Worm (Caenorhabditis elegans) whole organism, L3 larva: ENCODE data around the gene F53F1.3.

Source experiments
- R02D3.7 ChIP-seq: fragments of 150-350 bp; optimal IDR thresholded peaks from 2 replicates; lab custom pipeline; 2014; ENCODE audit warnings: missing biosample characterization, missing genetic modification characterization
- ZK546.5 ChIP-seq: sonication (generic microtip); optimal IDR thresholded peaks from 2 replicates; lab custom pipeline; 2017; ENCODE audit warnings: missing biosample characterization, missing genetic modification characterization
- ceh-9 ChIP-seq: sonication (generic microtip); optimal IDR thresholded peaks from 2 replicates; lab custom pipeline; 2018; ENCODE audit warnings: missing biosample characterization, missing genetic modification characterization
- elt-1 ChIP-seq: fragments of 150-350 bp; optimal IDR thresholded peaks from 2 replicates; lab custom pipeline; 2014; ENCODE audit warnings: missing biosample characterization, missing genetic modification characterization
- fos-1 ChIP-seq: fragments of 150-350 bp; optimal IDR thresholded peaks from 2 replicates; lab custom pipeline; 2014; ENCODE audit warnings: missing biosample characterization, missing genetic modification characterization
- lin-39 ChIP-seq: fragments of 150-350 bp; optimal IDR thresholded peaks from 2 replicates; lab custom pipeline; 2018; ENCODE audit warnings: missing biosample characterization, missing genetic modification reagents, missing genetic modification characterization
- nfya-1 ChIP-seq: sonication (generic microtip); optimal IDR thresholded peaks from 2 replicates; lab custom pipeline; 2017; ENCODE audit warnings: missing genetic modification characterization, mild to moderate bottlenecking, missing compliant biosample characterization, antibody characterized with exemption, moderate library complexity; ENCODE audit not compliant: insufficient read depth
- nhr-12 ChIP-seq: fragments of 150-350 bp; optimal IDR thresholded peaks from 2 replicates; lab custom pipeline; 2014; ENCODE audit warnings: missing biosample characterization, missing genetic modification characterization
- nhr-23 ChIP-seq: fragments of 150-350 bp; optimal IDR thresholded peaks from 2 replicates; lab custom pipeline; 2014; ENCODE audit warnings: missing biosample characterization, missing genetic modification reagents, missing genetic modification characterization
- nhr-76 ChIP-seq: fragments of 150-350 bp; sonication (generic microtip); optimal IDR thresholded peaks from 5 replicates; lab custom pipeline; 2014; ENCODE audit warnings: missing biosample characterization, missing genetic modification characterization
- pha-4 ChIP-seq: fragments of 150-350 bp; optimal IDR thresholded peaks from 2 replicates; lab custom pipeline; 2014; ENCODE audit warnings: missing biosample characterization, missing genetic modification reagents, missing genetic modification characterization
- unc-62 ChIP-seq: fragments of 150-350 bp; sonication (generic microtip); optimal IDR thresholded peaks from 4 replicates; lab custom pipeline; 2014; ENCODE audit warnings: missing biosample characterization, missing genetic modification reagents, missing genetic modification characterization
- ztf-11 ChIP-seq: fragments of 150-350 bp; optimal IDR thresholded peaks from 2 replicates; lab custom pipeline; 2014; ENCODE audit warnings: missing biosample characterization, missing genetic modification characterization

DNA sequence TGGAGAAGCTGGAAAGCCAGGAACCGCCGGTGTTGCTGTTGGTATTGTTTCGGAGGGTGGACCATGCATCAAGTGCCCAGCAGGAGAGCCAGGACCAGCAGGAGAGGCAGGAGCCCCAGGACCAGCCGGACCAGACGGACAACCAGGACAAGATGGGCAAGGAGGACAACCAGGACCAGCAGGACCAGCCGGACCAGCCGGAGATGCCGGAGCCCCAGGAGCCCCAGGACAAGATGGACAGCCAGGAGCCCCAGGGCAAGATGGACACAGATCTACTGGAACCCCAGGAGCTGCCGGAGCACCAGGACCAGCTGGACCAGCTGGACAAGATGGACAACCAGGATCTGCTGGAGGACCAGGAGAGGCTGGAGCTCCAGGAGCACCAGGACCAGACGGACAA is 34.8 kb downstream of the F53F1.3 start:
- no peak for TF ChIP-seq nhr-23 (tag; lab: Kevin White, UChicago)
- no peak for TF ChIP-seq R02D3.7
- TF ChIP-seq nhr-76 (tag; lab: Kevin White, UChicago) = no peak
- TF ChIP-seq ztf-11 = no peak
- TF ChIP-seq nhr-12 (tag; lab: Kevin White, UChicago) = no peak
- TF ChIP-seq lin-39 (tag; lab: Kevin White, UChicago) = no peak
- TF ChIP-seq elt-1 = no peak
- no peak for TF ChIP-seq ZK546.5
- TF ChIP-seq unc-62 (GFP tag; lab: Kevin White, UChicago) = no peak
- TF ChIP-seq pha-4 = no peak
- TF ChIP-seq fos-1 (tag; lab: Kevin White, UChicago) = no peak
- no peak for TF ChIP-seq nfya-1 (tag; lab: Kevin White, UChicago)
- TF ChIP-seq ceh-9 (tag; lab: Kevin White, UChicago) = no peak
